Fruit fly (Drosophila melanogaster): ENCODE results near the gene CG5412.

dm6 chr3R:20595145-20595812, 18.4 kb downstream of the CG5412 start:
- TF ChIP-seq CG8478 (optimal IDR thresholded peaks at IDR 0.05) (no peak), CTCF (optimal IDR thresholded peaks at IDR 0.05) (no peak)

Measured in S2 (cell line).